Worm (Caenorhabditis elegans) whole organism, early embryonic: ENCODE data around the gene F28A10.7.

Experiments used
- aly-1 ChIP-seq: sonication (generic microtip); optimal IDR thresholded peaks from 2 replicates; lab custom pipeline; 2016; ENCODE audit warnings: missing genetic modification characterization, missing compliant biosample characterization
- ama-1 ChIP-seq: fragments of 150-350 bp; optimal IDR thresholded peaks from 2 replicates; lab custom pipeline; 2014
- ceh-13 ChIP-seq: fragments of 200-800 bp; sonication (Bioruptor generic); optimal IDR thresholded peaks from 2 replicates; lab custom pipeline; 2018; ENCODE audit warnings: mild to moderate bottlenecking, missing genetic modification characterization, missing compliant biosample characterization
- ets-7 ChIP-seq: sonication (generic microtip); optimal IDR thresholded peaks from 2 replicates; lab custom pipeline; 2016; ENCODE audit warnings: missing genotype, missing genetic modification characterization, missing compliant biosample characterization
- flt-1 ChIP-seq: fragments of 200-800 bp; sonication (Bioruptor generic); IDR thresholded peaks from 2 replicates; pipeline ENCODE4 v1.3.6; 2022; ENCODE audit warnings: missing genetic modification characterization, missing compliant biosample characterization
- hmg-4 ChIP-seq: fragments of 200-800 bp; sonication (Bioruptor generic); optimal IDR thresholded peaks from 2 replicates; lab custom pipeline; 2018; ENCODE audit warnings: mild to moderate bottlenecking, missing genetic modification characterization, missing compliant biosample characterization
- hnd-1 ChIP-seq: sonication (generic microtip); optimal IDR thresholded peaks from 2 replicates; lab custom pipeline; 2016; ENCODE audit warnings: missing genetic modification characterization, missing compliant biosample characterization
- pes-1 ChIP-seq: fragments of 200-800 bp; sonication (Bioruptor generic); IDR thresholded peaks from 2 replicates; pipeline ENCODE4 v1.3.6; 2022; ENCODE audit warnings: missing genetic modification reagents, missing genetic modification characterization, missing compliant biosample characterization
- sea-1 ChIP-seq: fragments of 200-800 bp; sonication (Bioruptor generic); conservative IDR thresholded peaks from 2 replicates; pipeline ENCODE4 v1.3.6; 2022; ENCODE audit warnings: missing genetic modification characterization, missing compliant biosample characterization
- tbx-37 ChIP-seq: fragments of 200-800 bp; sonication (Bioruptor generic); conservative IDR thresholded peaks from 2 replicates; pipeline ENCODE4 v1.3.6; 2022; ENCODE audit warnings: missing genetic modification reagents, missing genetic modification characterization, missing compliant biosample characterization
- tra-4 ChIP-seq: sonication (generic microtip); optimal IDR thresholded peaks from 2 replicates; lab custom pipeline; 2017; ENCODE audit warnings: missing genetic modification characterization, missing compliant biosample characterization

DNA sequence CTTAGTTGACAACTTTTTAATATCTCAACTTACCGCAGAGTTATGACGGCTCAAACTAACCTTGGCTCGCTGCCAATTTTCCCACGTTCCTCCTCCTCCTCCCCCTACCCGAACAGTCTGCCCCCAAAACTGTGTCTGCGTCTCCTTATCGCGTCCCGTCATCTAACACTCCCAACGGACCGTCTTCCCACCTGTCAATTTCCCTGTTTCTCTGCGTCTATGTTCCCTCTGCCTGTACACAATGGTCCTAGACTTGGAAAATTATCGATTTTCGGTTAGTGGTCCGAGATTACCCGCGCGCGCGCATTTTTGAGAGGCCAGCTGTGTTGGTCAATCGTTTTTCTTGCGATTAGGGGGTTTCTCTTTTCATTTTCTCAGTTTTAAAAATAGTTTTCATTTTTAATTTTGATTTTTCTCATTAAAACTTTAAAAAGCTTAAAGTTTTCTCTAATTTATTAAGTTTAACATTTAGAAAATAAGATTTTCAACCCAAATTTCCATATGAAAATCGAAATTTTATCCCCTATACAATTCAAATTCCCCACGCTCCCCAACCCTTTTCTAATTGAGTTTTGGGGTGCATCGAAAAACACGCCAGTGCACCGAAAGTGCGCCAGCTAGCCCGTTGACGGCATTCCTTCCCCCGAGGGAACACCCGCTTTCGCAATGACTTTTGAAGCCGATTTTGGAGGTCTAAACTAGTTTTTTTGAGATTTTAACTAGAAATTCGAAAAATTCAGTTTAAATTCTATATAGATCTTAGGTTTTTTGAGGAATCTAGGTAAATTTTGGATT, 27.7 kb upstream of the F28A10.7 start, which contains the start of gene alg-2:
- TF ChIP-seq ama-1 (lab: Kevin White, UChicago): no peak
- no peak for TF ChIP-seq flt-1 (GFP tag; lab: Robert Waterston, UW)
- peak; percentile 61 for TF ChIP-seq pes-1 (GFP tag; lab: Robert Waterston, UW)
- TF ChIP-seq sea-1 (GFP tag; lab: Robert Waterston, UW): no peak
- TF ChIP-seq ets-7 (tag; lab: Kevin White, UChicago): no peak
- no peak for TF ChIP-seq hmg-4 (GFP tag; lab: Kevin White, UChicago)
- no peak for TF ChIP-seq tbx-37
- no peak for TF ChIP-seq aly-1 (tag; lab: Kevin White, UChicago)
- no peak for TF ChIP-seq ceh-13
- no peak for TF ChIP-seq tra-4
- no peak for TF ChIP-seq hnd-1 (tag; lab: Kevin White, UChicago)
